Worm (Caenorhabditis elegans): ENCODE measurements around the gene spot-1.
A peak's percentile ranks its signal among the peaks of the same experiment; 100 is the strongest.

spot-1 gene

ce11 chrIII:7277228-7277627 is at the start of gene spot-1, which contains the start of gene B0361.11:
TSS of gene spot-1 (minus strand) at chrIII:7277274.
TSS of gene B0361.11 (plus strand) at chrIII:7277599.
- TF ChIP-seq mdl-1 (tag; optimal IDR thresholded peaks at IDR 0.05) (no peak), nhr-21 (tag; optimal IDR thresholded peaks at IDR 0.05) (peak; percentile 42), blmp-1 (tag; optimal IDR thresholded peaks at IDR 0.05; ENCODE audit: insufficient read depth) (peak; percentile 32), elt-1 (tag; optimal IDR thresholded peaks at IDR 0.05) (no peak), dmd-4 (tag; optimal IDR thresholded peaks at IDR 0.05) (no peak), ZK546.5 (tag; optimal IDR thresholded peaks at IDR 0.05) (no peak), mab-5 (tag; optimal IDR thresholded peaks at IDR 0.05) (no peak), ztf-1 (GFP tag; conservative IDR thresholded peaks at IDR 0.05) (no peak), sma-9 (GFP tag; optimal IDR thresholded peaks at IDR 0.05) (peak; percentile 39), sma-9 (tag; optimal IDR thresholded peaks at IDR 0.05) (no peak), lsy-2 (tag; optimal IDR thresholded peaks at IDR 0.05) (peak; percentile 55 to 88), aly-2 (tag; optimal IDR thresholded peaks at IDR 0.05) (no peak), nhr-237 (tag; optimal IDR thresholded peaks at IDR 0.05) (no peak), ceh-82 (tag; optimal IDR thresholded peaks at IDR 0.05) (no peak), unc-55 (GFP tag; optimal IDR thresholded peaks at IDR 0.05) (peak; percentile 79), fos-1 (tag; optimal IDR thresholded peaks at IDR 0.05) (no peak), R02D3.7 (tag; optimal IDR thresholded peaks at IDR 0.05) (no peak), nhr-6 (tag; optimal IDR thresholded peaks at IDR 0.05) (peak; percentile 6), C34F6.9 (tag; optimal IDR thresholded peaks at IDR 0.05) (peak; percentile 80), elt-3 (tag; optimal IDR thresholded peaks at IDR 0.05) (no peak), lin-13 (GFP tag; optimal IDR thresholded peaks at IDR 0.05) (peak; percentile 59), gmeb-1 (tag; optimal IDR thresholded peaks at IDR 0.05) (peak; percentile 99), ama-1 (optimal IDR thresholded peaks at IDR 0.05) (no peak), peb-1 (tag; optimal IDR thresholded peaks at IDR 0.05) (no peak), unc-62 (GFP tag; optimal IDR thresholded peaks at IDR 0.05) (no peak), ztf-11 (tag; optimal IDR thresholded peaks at IDR 0.05) (no peak), nhr-10 (tag; optimal IDR thresholded peaks at IDR 0.05) (no peak), lin-39 (tag; optimal IDR thresholded peaks at IDR 0.05) (no peak), egl-27 (tag; optimal IDR thresholded peaks at IDR 0.05) (no peak), crh-2 (tag; optimal IDR thresholded peaks at IDR 0.05) (peak; percentile 58), mbf-1 (tag; optimal IDR thresholded peaks at IDR 0.05) (no peak), alr-1 (tag; optimal IDR thresholded peaks at IDR 0.05) (no peak), sma-3 (GFP tag; optimal IDR thresholded peaks at IDR 0.05) (peak; percentile 38), unc-39 (tag; optimal IDR thresholded peaks at IDR 0.05) (no peak), lin-11 (tag; optimal IDR thresholded peaks at IDR 0.05) (no peak), Y55F3AM.14 (GFP tag; optimal IDR thresholded peaks at IDR 0.05) (no peak), nhr-129 (tag; optimal IDR thresholded peaks at IDR 0.05) (peak; percentile 36), zag-1 (tag; optimal IDR thresholded peaks at IDR 0.05) (no peak), ztf-4 (tag; optimal IDR thresholded peaks at IDR 0.05) (no peak), ceh-16 (tag; optimal IDR thresholded peaks at IDR 0.05) (no peak), nhr-11 (tag; optimal IDR thresholded peaks at IDR 0.05) (no peak), F13H6.1 (tag; optimal IDR thresholded peaks at IDR 0.05) (no peak), nhr-12 (tag; optimal IDR thresholded peaks at IDR 0.05) (no peak), nhr-23 (tag; optimal IDR thresholded peaks at IDR 0.05) (no peak), sem-4 (tag; optimal IDR thresholded peaks at IDR 0.05) (no peak), nhr-25 (tag; optimal IDR thresholded peaks at IDR 0.05) (peak; percentile 28), snpc-4 (tag; optimal IDR thresholded peaks at IDR 0.05) (peak; percentile 59), skn-1 (tag; optimal IDR thresholded peaks at IDR 0.05) (no peak), nhr-77 (tag; optimal IDR thresholded peaks at IDR 0.05) (no peak)
